Fruit fly (Drosophila melanogaster): Measurements from ENCODE around the gene CG11756.

Gene CG11756

DNA sequence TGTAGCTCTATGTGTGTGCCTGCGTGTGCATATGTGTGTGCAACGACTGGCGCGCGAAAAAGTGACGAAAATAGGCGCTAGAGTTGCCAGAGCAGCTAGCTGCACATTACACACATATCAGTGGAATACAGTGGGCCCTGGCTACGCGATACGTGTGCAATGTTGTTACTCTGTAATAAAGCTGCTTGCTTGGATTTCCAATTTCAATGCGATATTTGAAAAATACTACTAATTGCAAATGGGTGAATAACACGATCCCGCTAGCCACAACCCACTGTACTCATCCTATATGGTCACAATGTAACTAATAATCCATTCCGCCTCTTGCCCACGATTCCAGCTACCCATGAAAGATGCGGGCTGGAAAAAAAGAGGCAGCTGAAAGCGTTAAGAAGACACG lies 3.4 kb downstream of the CG11756 start (continued):
- TF ChIP-seq CG14667 (GFP tag; IDR thresholded peaks at IDR 0.05): peak; percentile 92
- peak; percentile 93 for TF ChIP-seq CG9876 (GFP tag; optimal IDR thresholded peaks at IDR 0.05)
- peak; percentile 89 for TF ChIP-seq btn (GFP tag; optimal IDR thresholded peaks at IDR 0.05)
- TF ChIP-seq sna (GFP tag; IDR thresholded peaks at IDR 0.05; ENCODE audit: partially characterized antibody): no peak
- peak; percentile 96 for TF ChIP-seq lab (GFP tag; optimal IDR thresholded peaks at IDR 0.05)
- peak; percentile 63 for TF ChIP-seq Ets97D (GFP tag; optimal IDR thresholded peaks at IDR 0.05)
- peak; percentile 50 for TF ChIP-seq CG30020 (tag; optimal IDR thresholded peaks at IDR 0.05)
- TF ChIP-seq CG18619 (GFP tag; optimal IDR thresholded peaks at IDR 0.05): peak; percentile 88
- peak; percentile 87 for TF ChIP-seq odd (GFP tag; optimal IDR thresholded peaks at IDR 0.05)
- TF ChIP-seq CG7556 (GFP tag; optimal IDR thresholded peaks at IDR 0.05): peak; percentile 87
- TF ChIP-seq CG30431 (GFP tag; optimal IDR thresholded peaks at IDR 0.05): peak; percentile 93
- peak; percentile 92 for TF ChIP-seq bcd (GFP tag; optimal IDR thresholded peaks at IDR 0.05)
- TF ChIP-seq CG3726 (GFP tag; IDR thresholded peaks at IDR 0.05): peak; percentile 92
- no peak for TF ChIP-seq abd-A (tag; optimal IDR thresholded peaks at IDR 0.05)
- TF ChIP-seq stwl (tag; optimal IDR thresholded peaks at IDR 0.05): peak; percentile 6
- no peak for TF ChIP-seq br (optimal IDR thresholded peaks at IDR 0.05)
- peak; percentile 64 for TF ChIP-seq Deaf1 (tag; optimal IDR thresholded peaks at IDR 0.05)
- peak; percentile 54 for TF ChIP-seq sqz (GFP tag; optimal IDR thresholded peaks at IDR 0.05)
- TF ChIP-seq toy (GFP tag; IDR thresholded peaks at IDR 0.05): peak; percentile 82
- no peak for TF ChIP-seq pfk (GFP tag; optimal IDR thresholded peaks at IDR 0.05)
- TF ChIP-seq trem (tag; optimal IDR thresholded peaks at IDR 0.05): peak; percentile 56
- no peak for TF ChIP-seq CG7963 (GFP tag; IDR thresholded peaks at IDR 0.05; ENCODE audit: partially characterized antibody)
- peak; percentile 93 for TF ChIP-seq Meics (GFP tag; optimal IDR thresholded peaks at IDR 0.05)
- peak; percentile 95 for TF ChIP-seq Aef1 (GFP tag; IDR thresholded peaks at IDR 0.05)
- TF ChIP-seq fd3F (GFP tag; optimal IDR thresholded peaks at IDR 0.05): peak; percentile 86
- peak; percentile 75 for TF ChIP-seq CG14710 (tag; optimal IDR thresholded peaks at IDR 0.05)
- peak; percentile 96 for TF ChIP-seq CG2199 (GFP tag; IDR thresholded peaks at IDR 0.05)
- TF ChIP-seq ac (GFP tag; optimal IDR thresholded peaks at IDR 0.05): peak; percentile 66
- peak; percentile 94 for TF ChIP-seq CG7786 (GFP tag; optimal IDR thresholded peaks at IDR 0.05)
- peak; percentile 94 for TF ChIP-seq CG11093 (GFP tag; IDR thresholded peaks at IDR 0.05)
- TF ChIP-seq CG12769 (tag; optimal IDR thresholded peaks at IDR 0.05): peak; percentile 97
- TF ChIP-seq CG3163 (GFP tag; optimal IDR thresholded peaks at IDR 0.05): peak; percentile 74
- peak; percentile 89 for TF ChIP-seq ro (GFP tag; IDR thresholded peaks at IDR 0.05)
- TF ChIP-seq Nf-YA (GFP tag; IDR thresholded peaks at IDR 0.05): peak; percentile 93
- peak; percentile 91 for TF ChIP-seq PHDP (tag; optimal IDR thresholded peaks at IDR 0.05)
- peak; percentile 94 for TF ChIP-seq CG6689 (GFP tag; IDR thresholded peaks at IDR 0.05)
- no peak for TF ChIP-seq Dfd (GFP tag; optimal IDR thresholded peaks at IDR 0.05)
- TF ChIP-seq Dip3 (GFP tag; optimal IDR thresholded peaks at IDR 0.05): peak; percentile 93
- peak; percentile 81 for TF ChIP-seq sima (GFP tag; optimal IDR thresholded peaks at IDR 0.05)
- TF ChIP-seq CG11504 (tag; optimal IDR thresholded peaks at IDR 0.05): peak; percentile 92
- peak; percentile 87 for TF ChIP-seq CG9215 (GFP tag; IDR thresholded peaks at IDR 0.05)
- peak; percentile 82 for TF ChIP-seq sug (tag; optimal IDR thresholded peaks at IDR 0.05)
- peak; percentile 79 for TF ChIP-seq kay (GFP tag; optimal IDR thresholded peaks at IDR 0.05)
- peak; percentile 49 for TF ChIP-seq Elba2 (GFP tag; optimal IDR thresholded peaks at IDR 0.05)
- TF ChIP-seq CG13424 (tag; optimal IDR thresholded peaks at IDR 0.05): peak; percentile 92
- peak; percentile 94 for TF ChIP-seq Xrp1 (GFP tag; IDR thresholded peaks at IDR 0.05)
- peak; percentile 47 for TF ChIP-seq Adf1 (GFP tag; IDR thresholded peaks at IDR 0.05)
- TF ChIP-seq wek (GFP tag; optimal IDR thresholded peaks at IDR 0.05): peak; percentile 89
- peak; percentile 88 for TF ChIP-seq CG33213 (GFP tag; optimal IDR thresholded peaks at IDR 0.05)
- peak; percentile 76 for TF ChIP-seq CG6683 (GFP tag; optimal IDR thresholded peaks at IDR 0.05)
- peak; percentile 92 for TF ChIP-seq CG13296 (GFP tag; optimal IDR thresholded peaks at IDR 0.05)
- peak; percentile 93 for TF ChIP-seq org-1 (GFP tag; optimal IDR thresholded peaks at IDR 0.05)
